Fruit fly (Drosophila melanogaster) whole organism, embryonic: ENCODE measurements around the gene Abl.
A peak's percentile ranks its signal among the peaks of the same experiment; 100 is the strongest.

ENCODE experiments used
- Atf6 ChIP-seq: fragments of 200-800 bp; sonication (Bioruptor generic); IDR thresholded peaks from 2 replicates; pipeline ENCODE4 v1.3.6; 2022; ENCODE audit warnings: missing biosample characterization, missing genetic modification characterization
- CG10431 ChIP-seq: fragments of 200-800 bp; sonication (Bioruptor generic); optimal IDR thresholded peaks from 3 replicates; lab custom pipeline; 2018; ENCODE audit warnings: missing biosample characterization, mild to moderate bottlenecking, missing genetic modification characterization
- CG11504 ChIP-seq: fragments of 200-800 bp; sonication (Bioruptor generic); optimal IDR thresholded peaks from 3 replicates; lab custom pipeline; 2019; ENCODE audit warnings: missing biosample characterization, mild to moderate bottlenecking, missing genetic modification characterization, moderate library complexity
- CG11560 ChIP-seq: fragments of 200-800 bp; sonication (Bioruptor generic); IDR thresholded peaks from 3 replicates; pipeline ENCODE4 v1.3.6; 2022; ENCODE audit warnings: missing biosample characterization, missing genetic modification characterization
- CG11695 ChIP-seq: fragments of 200-800 bp; sonication (Bioruptor generic); IDR thresholded peaks from 3 replicates; pipeline ENCODE4 v1.3.6; 2022; ENCODE audit warnings: missing biosample characterization, missing genetic modification characterization
- CG12942 ChIP-seq: fragments of 200-800 bp; sonication (Bioruptor generic); optimal IDR thresholded peaks from 3 replicates; lab custom pipeline; 2016; ENCODE audit warnings: missing biosample characterization, missing genetic modification characterization
- CG13894 ChIP-seq: fragments of 200-800 bp; sonication (Bioruptor generic); optimal IDR thresholded peaks from 3 replicates; lab custom pipeline; 2018; ENCODE audit warnings: missing biosample characterization, mild to moderate bottlenecking, missing genetic modification characterization, moderate library complexity
- CG14050 ChIP-seq: fragments of 200-800 bp; sonication (Bioruptor generic); IDR thresholded peaks from 3 replicates; pipeline ENCODE4 v1.3.6; 2022; ENCODE audit warnings: missing biosample characterization, missing genetic modification characterization
- CG14710 ChIP-seq: fragments of 200-800 bp; sonication (Bioruptor generic); optimal IDR thresholded peaks from 3 replicates; lab custom pipeline; 2019; ENCODE audit warnings: missing biosample characterization, mild to moderate bottlenecking, missing genetic modification characterization, moderate library complexity
- CG2678 ChIP-seq: fragments of 200-800 bp; sonication (Bioruptor generic); optimal IDR thresholded peaks from 3 replicates; lab custom pipeline; 2019; ENCODE audit warnings: missing biosample characterization, mild to moderate bottlenecking, missing genetic modification characterization, moderate library complexity
- CG34422 ChIP-seq: fragments of 200-800 bp; sonication (Bioruptor generic); IDR thresholded peaks from 3 replicates; pipeline ENCODE4 v1.3.6; 2022; ENCODE audit warnings: missing biosample characterization, missing genetic modification characterization
- CG4328 ChIP-seq: fragments of 200-800 bp; sonication (Bioruptor generic); optimal IDR thresholded peaks from 3 replicates; lab custom pipeline; 2017; ENCODE audit warnings: missing biosample characterization, missing genetic modification reagents, missing genetic modification characterization
- CG6254 ChIP-seq: fragments of 200-800 bp; sonication (Bioruptor generic); optimal IDR thresholded peaks from 3 replicates; lab custom pipeline; 2017; ENCODE audit warnings: mild to moderate bottlenecking, missing biosample characterization, missing genetic modification reagents, missing genetic modification characterization
- CG6689 ChIP-seq: fragments of 200-800 bp; sonication (Bioruptor generic); IDR thresholded peaks from 2 replicates; pipeline ENCODE4 v1.3.6; 2022; ENCODE audit warnings: missing biosample characterization, missing genetic modification characterization
- CG6813 ChIP-seq: fragments of 200-800 bp; sonication (Bioruptor generic); optimal IDR thresholded peaks from 2 replicates; lab custom pipeline; 2017; ENCODE audit warnings: missing biosample characterization, missing genetic modification characterization, mild to moderate bottlenecking, moderate library complexity, missing genetic modification reagents
- CG7786 ChIP-seq: fragments of 200-800 bp; sonication (Bioruptor generic); optimal IDR thresholded peaks from 2 replicates; lab custom pipeline; 2016; ENCODE audit warnings: missing biosample characterization, missing genetic modification characterization
- CG9609 ChIP-seq: fragments of 200-800 bp; sonication (Bioruptor generic); optimal IDR thresholded peaks from 3 replicates; lab custom pipeline; 2016; ENCODE audit warnings: missing biosample characterization, missing genetic modification characterization
- CG9817 ChIP-seq: fragments of 200-800 bp; sonication (Bioruptor generic); optimal IDR thresholded peaks from 2 replicates; lab custom pipeline; 2018; ENCODE audit warnings: missing biosample characterization, mild to moderate bottlenecking, missing genetic modification characterization, moderate library complexity
- D19B ChIP-seq: fragments of 200-800 bp; sonication (Bioruptor generic); optimal IDR thresholded peaks from 2 replicates; lab custom pipeline; 2017; ENCODE audit warnings: missing biosample characterization, mild to moderate bottlenecking, missing genetic modification characterization
- Deaf1 ChIP-seq: fragments of 200-800 bp; optimal IDR thresholded peaks from 3 replicates; lab custom pipeline; 2019; ENCODE audit warnings: missing biosample characterization, mild to moderate bottlenecking, missing genetic modification characterization, moderate library complexity
- Dip3 ChIP-seq: fragments of 200-800 bp; sonication (Bioruptor generic); optimal IDR thresholded peaks from 3 replicates; lab custom pipeline; 2016; ENCODE audit warnings: missing biosample characterization, missing genetic modification characterization
- E2f1 ChIP-seq: fragments of 200-800 bp; sonication (Bioruptor generic); IDR thresholded peaks from 2 replicates; pipeline ENCODE4 v1.3.6; 2022; ENCODE audit warnings: missing biosample characterization, missing genetic modification characterization
- Eip74EF ChIP-seq, 2 experiments: fragments of 200-800 bp in 1 of 2; fragments of >200 bp in 1 of 2; sonication (Bioruptor generic) in 1 of 2; optimal IDR thresholded peaks; 2 replicates each; lab custom pipeline; 2017 to 2019; ENCODE audit warnings: missing biosample characterization in 2 of 2, missing genetic modification characterization in 2 of 2, mild to moderate bottlenecking in 1 of 2, moderate library complexity in 1 of 2
- GATAe ChIP-seq: fragments of 200-800 bp; sonication (Bioruptor generic); conservative IDR thresholded peaks from 2 replicates; pipeline ENCODE4 v1.3.6; 2022; ENCODE audit warnings: missing biosample characterization, missing genetic modification characterization
- H15 ChIP-seq: fragments of 200-800 bp; sonication (Bioruptor generic); IDR thresholded peaks from 3 replicates; pipeline ENCODE4 v1.3.6; 2022; ENCODE audit warnings: missing biosample characterization, missing genetic modification characterization
- HLH3B ChIP-seq: fragments of 200-800 bp; sonication (Bioruptor generic); IDR thresholded peaks from 2 replicates; pipeline ENCODE4 v1.3.6; 2022; ENCODE audit warnings: missing biosample characterization, missing genetic modification characterization
- Hmr ChIP-seq: fragments of 200-800 bp; sonication (Bioruptor generic); optimal IDR thresholded peaks from 3 replicates; lab custom pipeline; 2017; ENCODE audit warnings: mild to moderate bottlenecking, missing biosample characterization, missing genetic modification reagents, missing genetic modification characterization
- Lim3 ChIP-seq: fragments of 200-800 bp; sonication (Bioruptor generic); IDR thresholded peaks from 2 replicates; pipeline ENCODE4 v1.3.6; 2022; ENCODE audit warnings: missing biosample characterization, missing genetic modification characterization
- Mes4 ChIP-seq: fragments of 200-800 bp; sonication (Bioruptor generic); optimal IDR thresholded peaks from 2 replicates; lab custom pipeline; 2016; ENCODE audit warnings: missing biosample characterization, missing genetic modification characterization
- Oaz ChIP-seq: fragments of 200-800 bp; sonication (Bioruptor generic); IDR thresholded peaks from 2 replicates; pipeline ENCODE4 v1.3.6; 2022; ENCODE audit warnings: missing biosample characterization, missing genetic modification characterization
- Oli ChIP-seq: fragments of 200-800 bp; sonication (Bioruptor generic); optimal IDR thresholded peaks from 2 replicates; lab custom pipeline; 2018; ENCODE audit warnings: missing biosample characterization, mild to moderate bottlenecking, missing genetic modification characterization, moderate library complexity
- Optix ChIP-seq: fragments of 200-800 bp; sonication (Bioruptor generic); IDR thresholded peaks from 3 replicates; pipeline ENCODE4 v1.3.6; 2022; ENCODE audit warnings: missing biosample characterization, missing genetic modification characterization
- Ptx1 ChIP-seq: fragments of 200-800 bp; sonication (Bioruptor generic); IDR thresholded peaks from 2 replicates; pipeline ENCODE4 v1.3.6; 2022; ENCODE audit warnings: missing biosample characterization, missing genetic modification characterization
- Scr ChIP-seq: fragments of 200-800 bp; sonication (Bioruptor generic); IDR thresholded peaks from 2 replicates; pipeline ENCODE4 v1.3.6; 2022; ENCODE audit warnings: missing biosample characterization, missing genetic modification characterization; ENCODE audit not compliant: partially characterized antibody
- Side ChIP-seq: fragments of 200-800 bp; sonication (Bioruptor generic); optimal IDR thresholded peaks from 2 replicates; lab custom pipeline; 2016; ENCODE audit warnings: missing biosample characterization, missing genetic modification characterization
- aop ChIP-seq: fragments of 200-800 bp; sonication (Bioruptor generic); IDR thresholded peaks from 2 replicates; pipeline ENCODE4 v1.3.6; 2022; ENCODE audit warnings: missing biosample characterization, missing genetic modification characterization
- bowl ChIP-seq: fragments of 200-800 bp; sonication (Bioruptor generic); IDR thresholded peaks from 2 replicates; pipeline ENCODE4 v1.3.6; 2022; ENCODE audit warnings: missing biosample characterization, missing genetic modification characterization
- cg ChIP-seq: fragments of 200-800 bp; sonication (Bioruptor generic); optimal IDR thresholded peaks from 3 replicates; lab custom pipeline; 2019; ENCODE audit warnings: missing biosample characterization, mild to moderate bottlenecking, missing genetic modification characterization, moderate library complexity
- dmrt99B ChIP-seq: fragments of 200-800 bp; sonication (Bioruptor generic); optimal IDR thresholded peaks from 2 replicates; lab custom pipeline; 2018; ENCODE audit warnings: missing biosample characterization, mild to moderate bottlenecking, missing genetic modification characterization, moderate library complexity
- fd96Cb ChIP-seq: fragments of 200-800 bp; sonication (Bioruptor generic); optimal IDR thresholded peaks from 2 replicates; lab custom pipeline; 2018; ENCODE audit warnings: missing biosample characterization, mild to moderate bottlenecking, missing genetic modification characterization, moderate library complexity
- gcm ChIP-seq: fragments of 200-800 bp; sonication (Bioruptor generic); optimal IDR thresholded peaks from 2 replicates; lab custom pipeline; 2019; ENCODE audit warnings: missing biosample characterization, mild to moderate bottlenecking, missing genetic modification characterization, moderate library complexity
- gcm2 ChIP-seq: fragments of 200-800 bp; sonication (Bioruptor generic); optimal IDR thresholded peaks from 2 replicates; lab custom pipeline; 2016; ENCODE audit warnings: missing biosample characterization, missing genetic modification characterization
- grau ChIP-seq: fragments of 200-800 bp; optimal IDR thresholded peaks from 3 replicates; lab custom pipeline; 2019; ENCODE audit warnings: missing biosample characterization, mild to moderate bottlenecking, missing genetic modification characterization, moderate library complexity
- jing ChIP-seq: fragments of 200-800 bp; sonication (Bioruptor generic); optimal IDR thresholded peaks from 2 replicates; lab custom pipeline; 2018; ENCODE audit warnings: missing biosample characterization, mild to moderate bottlenecking, missing genetic modification characterization
- kay ChIP-seq: fragments of 200-800 bp; sonication (Bioruptor generic); optimal IDR thresholded peaks from 2 replicates; lab custom pipeline; 2016; ENCODE audit warnings: missing biosample characterization, missing genetic modification characterization
- lab ChIP-seq: fragments of 200-800 bp; sonication (Bioruptor generic); optimal IDR thresholded peaks from 3 replicates; lab custom pipeline; 2017; ENCODE audit warnings: missing biosample characterization, missing genetic modification characterization, mild to moderate bottlenecking, moderate library complexity, missing genetic modification reagents
- lmd ChIP-seq: fragments of 200-800 bp; sonication (Bioruptor generic); IDR thresholded peaks from 2 replicates; pipeline ENCODE4 v1.3.6; 2022; ENCODE audit warnings: missing biosample characterization, missing genetic modification characterization
- nmo ChIP-seq: fragments of 200-800 bp; sonication (Bioruptor generic); optimal IDR thresholded peaks from 2 replicates; lab custom pipeline; 2018; ENCODE audit warnings: missing biosample characterization, mild to moderate bottlenecking, missing genetic modification characterization, moderate library complexity
- org-1 ChIP-seq: fragments of 200-800 bp; sonication (Bioruptor generic); optimal IDR thresholded peaks from 2 replicates; lab custom pipeline; 2017; ENCODE audit warnings: missing biosample characterization, missing genetic modification characterization
- slbo ChIP-seq: fragments of 200-800 bp; sonication (Bioruptor generic); IDR thresholded peaks from 2 replicates; pipeline ENCODE4 v1.3.6; 2022; ENCODE audit warnings: missing biosample characterization, missing genetic modification characterization
- zfh1 ChIP-seq: fragments of 200-800 bp; sonication (Bioruptor generic); IDR thresholded peaks from 3 replicates; pipeline ENCODE4 v1.3.6; 2022; ENCODE audit warnings: missing biosample characterization, missing genetic modification characterization

Gene Abl

DNA sequence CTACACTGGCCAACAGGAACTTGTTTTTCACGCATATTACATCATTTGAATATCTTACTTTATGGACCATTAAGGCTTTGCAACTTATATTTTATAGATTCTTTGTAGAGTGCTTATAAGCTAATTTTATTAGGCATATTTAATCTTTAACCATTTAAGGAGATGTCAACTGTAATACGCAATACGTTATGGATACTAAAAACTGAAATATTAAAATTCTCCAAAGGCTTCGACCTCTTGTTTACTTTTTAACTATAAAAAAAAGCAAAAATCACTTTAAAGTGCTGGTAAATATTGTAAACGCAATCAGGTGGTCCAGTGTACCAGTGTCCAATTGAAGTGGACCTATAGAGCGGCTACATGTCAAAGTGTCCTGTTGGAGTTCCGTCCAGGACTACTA lies 9.3 kb upstream of the Abl start (continued):
- TF ChIP-seq Side (GFP tag; lab: Kevin White, UChicago) (no peak), dmrt99B (tag; lab: Kevin White, UChicago) (peak; percentile 58), CG4328 (GFP tag; lab: Kevin White, UChicago) (no peak), CG14710 (tag; lab: Kevin White, UChicago) (peak; percentile 12), Ptx1 (GFP tag; lab: Robert Waterston, UW) (peak; percentile 39; the same call in 1 of the 2 replicates), CG10431 (no peak), gcm (GFP tag; lab: Kevin White, UChicago) (no peak), fd96Cb (tag; lab: Kevin White, UChicago) (peak; percentile 32), CG9817 (tag; lab: Kevin White, UChicago) (no peak), Mes4 (GFP tag; lab: Kevin White, UChicago) (no peak), CG12942 (GFP tag; lab: Kevin White, UChicago) (no peak), CG6254 (no peak), lmd (GFP tag; lab: Robert Waterston, UW) (peak; percentile 46; the same call in 1 of the 2 replicates), CG6689 (GFP tag; lab: Robert Waterston, UW) (peak; percentile 49; the same call in 1 of the 2 replicates), Atf6 (no peak), Eip74EF (GFP tag; optimal IDR thresholded peaks at IDR 0.05; lab: Kevin White, UChicago) (peak in 1 of 2 experiments; percentile 20), CG6813 (GFP tag; lab: Kevin White, UChicago) (no peak), CG11560 (tag; lab: Robert Waterston, UW) (no peak), jing (GFP tag; lab: Kevin White, UChicago) (peak; percentile 7), CG9609 (GFP tag; lab: Kevin White, UChicago) (no peak), bowl (GFP tag; lab: Robert Waterston, UW) (no peak), Optix (GFP tag; lab: Robert Waterston, UW) (no peak), CG13894 (tag; lab: Kevin White, UChicago) (peak; percentile 16), grau (tag; lab: Kevin White, UChicago) (peak; percentile 50), HLH3B (GFP tag; lab: Robert Waterston, UW) (no peak), cg (GFP tag; lab: Kevin White, UChicago) (no peak), gcm2 (no peak), zfh1 (GFP tag; lab: Robert Waterston, UW) (no peak), Dip3 (GFP tag; lab: Kevin White, UChicago) (no peak), D19B (no peak), Oaz (GFP tag; lab: Robert Waterston, UW) (no peak), CG34422 (no peak), CG2678 (peak; percentile 73), Scr (GFP tag; lab: Robert Waterston, UW) (no peak), Oli (peak; percentile 55), aop (no peak), E2f1 (GFP tag; lab: Robert Waterston, UW) (0 out of 2 replicates have a peak, but pooled peaks have one; percentile 9), CG11504 (tag; lab: Kevin White, UChicago) (peak; percentile 69), GATAe (GFP tag; lab: Robert Waterston, UW) (no peak), slbo (GFP tag; lab: Robert Waterston, UW) (peak; percentile 39), nmo (GFP tag; lab: Kevin White, UChicago) (peak; percentile 12), Lim3 (GFP tag; lab: Robert Waterston, UW) (no peak), kay (GFP tag; lab: Kevin White, UChicago) (no peak), org-1 (GFP tag; lab: Kevin White, UChicago) (no peak), CG7786 (no peak), lab (GFP tag; lab: Kevin White, UChicago) (peak; percentile 48), H15 (GFP tag; lab: Robert Waterston, UW) (no peak), CG14050 (GFP tag; lab: Robert Waterston, UW) (no peak), CG11695 (GFP tag; lab: Robert Waterston, UW) (no peak), Deaf1 (tag; lab: Kevin White, UChicago) (peak; percentile 11), Hmr (GFP tag; lab: Kevin White, UChicago) (peak; percentile 39)
